Fruit fly (Drosophila melanogaster) whole organism, prepupa: ENCODE data around the gene CG1909.

ENCODE experiments used
- Blimp-1 ChIP-seq: fragments of 200-800 bp; sonication (Bioruptor generic); optimal IDR thresholded peaks from 3 replicates; lab custom pipeline; 2017; ENCODE audit warnings: missing biosample characterization, missing genetic modification characterization, mild to moderate bottlenecking, moderate library complexity, missing genetic modification reagents
- CG10631 ChIP-seq: fragments of 200-800 bp; sonication (Bioruptor generic); optimal IDR thresholded peaks from 2 replicates; lab custom pipeline; 2016; ENCODE audit warnings: missing biosample characterization, missing genetic modification characterization
- CG10669 ChIP-seq: fragments of 200-800 bp; sonication (Bioruptor generic); optimal IDR thresholded peaks from 3 replicates; lab custom pipeline; 2018; ENCODE audit warnings: missing biosample characterization, mild to moderate bottlenecking, missing genetic modification characterization, moderate library complexity
- CG11294 ChIP-seq: fragments of 200-800 bp; sonication (Bioruptor generic); IDR thresholded peaks from 2 replicates; pipeline ENCODE4 v1.3.6; 2022; ENCODE audit warnings: missing biosample characterization, missing genetic modification characterization
- CG11902 ChIP-seq: fragments of 200-800 bp; sonication (Bioruptor generic); optimal IDR thresholded peaks from 3 replicates; lab custom pipeline; 2016; ENCODE audit warnings: missing biosample characterization, missing genetic modification characterization
- CG15336 ChIP-seq: fragments of 200-800 bp; sonication (Bioruptor generic); IDR thresholded peaks from 2 replicates; pipeline ENCODE4 v1.3.6; 2022; ENCODE audit warnings: missing biosample characterization, missing genetic modification characterization
- CG1621 ChIP-seq: fragments of 200-800 bp; sonication (Bioruptor generic); optimal IDR thresholded peaks from 3 replicates; lab custom pipeline; 2018; ENCODE audit warnings: missing biosample characterization, mild to moderate bottlenecking, missing genetic modification characterization
- CG3032 ChIP-seq: fragments of 200-800 bp; optimal IDR thresholded peaks from 2 replicates; lab custom pipeline; 2019; ENCODE audit warnings: missing biosample characterization, mild to moderate bottlenecking, missing genetic modification characterization, moderate library complexity
- CG34406 ChIP-seq: fragments of 200-800 bp; sonication (Bioruptor generic); optimal IDR thresholded peaks from 3 replicates; lab custom pipeline; 2016; ENCODE audit warnings: missing biosample characterization, missing genetic modification characterization
- CG4318 ChIP-seq: fragments of 200-800 bp; sonication (Bioruptor generic); optimal IDR thresholded peaks from 3 replicates; lab custom pipeline; 2017; ENCODE audit warnings: missing biosample characterization, mild to moderate bottlenecking, missing genetic modification characterization
- CG6808 ChIP-seq: fragments of 200-800 bp; sonication (Bioruptor generic); optimal IDR thresholded peaks from 3 replicates; lab custom pipeline; 2017; ENCODE audit warnings: missing biosample characterization, missing genetic modification characterization, mild to moderate bottlenecking, moderate library complexity, missing genetic modification reagents
- CG6854 ChIP-seq: fragments of 200-800 bp; sonication (Bioruptor generic); optimal IDR thresholded peaks from 2 replicates; lab custom pipeline; 2017; ENCODE audit warnings: missing biosample characterization, mild to moderate bottlenecking, missing genetic modification characterization
- CG7368 ChIP-seq: fragments of 200-800 bp; sonication (Bioruptor generic); optimal IDR thresholded peaks from 3 replicates; lab custom pipeline; 2016; ENCODE audit warnings: missing biosample characterization, missing genetic modification characterization
- CG8119 ChIP-seq: fragments of 200-800 bp; sonication (Bioruptor generic); IDR thresholded peaks from 3 replicates; pipeline ENCODE4 v1.3.6; 2022; ENCODE audit warnings: missing biosample characterization, missing genetic modification characterization
- CG8632 ChIP-seq: fragments of 200-800 bp; sonication (Bioruptor generic); optimal IDR thresholded peaks from 3 replicates; lab custom pipeline; 2016; ENCODE audit warnings: missing biosample characterization, missing genetic modification characterization
- CG9139 ChIP-seq: fragments of 200-800 bp; sonication (Bioruptor generic); optimal IDR thresholded peaks from 3 replicates; lab custom pipeline; 2017; ENCODE audit warnings: missing biosample characterization, mild to moderate bottlenecking, missing genetic modification characterization
- Eip75B ChIP-seq: fragments of 200-800 bp; sonication (Bioruptor generic); optimal IDR thresholded peaks from 3 replicates; lab custom pipeline; 2016; ENCODE audit warnings: missing biosample characterization, missing genetic modification characterization
- Eip78C ChIP-seq: fragments of 200-800 bp; sonication (Bioruptor generic); peaks from one replicate; lab custom pipeline; 2016; ENCODE audit warnings: missing biosample characterization, missing genetic modification characterization
- Eip93F ChIP-seq: fragments of 200-800 bp; sonication (Bioruptor generic); optimal IDR thresholded peaks from 2 replicates; lab custom pipeline; 2016; ENCODE audit warnings: missing biosample characterization, mild to moderate bottlenecking, missing genetic modification characterization
- Ets21C ChIP-seq: fragments of 200-800 bp; sonication (Bioruptor generic); optimal IDR thresholded peaks from 3 replicates; lab custom pipeline; 2016; ENCODE audit warnings: missing biosample characterization, missing genetic modification characterization
- Gug ChIP-seq: fragments of 200-800 bp; sonication (Bioruptor generic); IDR thresholded peaks from 2 replicates; pipeline ENCODE4 v1.3.6; 2022; ENCODE audit warnings: missing biosample characterization, missing genetic modification characterization
- Hr38 ChIP-seq: sonication (Bioruptor generic); optimal IDR thresholded peaks from 2 replicates; lab custom pipeline; 2016; ENCODE audit warnings: missing biosample characterization, missing genetic modification characterization
- Hr4 ChIP-seq: fragments of 200-800 bp; sonication (Bioruptor generic); optimal IDR thresholded peaks from 3 replicates; lab custom pipeline; 2016; ENCODE audit warnings: missing biosample characterization, missing genetic modification characterization
- Lpt ChIP-seq: fragments of 200-800 bp; sonication (Bioruptor generic); optimal IDR thresholded peaks from 3 replicates; lab custom pipeline; 2016; ENCODE audit warnings: missing biosample characterization, missing genetic modification characterization
- Met ChIP-seq: fragments of 200-800 bp; sonication (Bioruptor generic); optimal IDR thresholded peaks from 3 replicates; lab custom pipeline; 2016; ENCODE audit warnings: missing biosample characterization, missing genetic modification characterization
- Smox ChIP-seq: fragments of 200-800 bp; sonication (Bioruptor generic); optimal IDR thresholded peaks from 3 replicates; lab custom pipeline; 2016; ENCODE audit warnings: missing biosample characterization, missing genetic modification characterization
- Sox14 ChIP-seq: fragments of 200-800 bp; sonication (Bioruptor generic); optimal IDR thresholded peaks from 3 replicates; lab custom pipeline; 2016; ENCODE audit warnings: missing biosample characterization, missing genetic modification characterization
- Sox15 ChIP-seq: fragments of 200-800 bp; sonication (Bioruptor generic); optimal IDR thresholded peaks from 3 replicates; lab custom pipeline; 2016; ENCODE audit warnings: missing biosample characterization, missing genetic modification characterization
- achi ChIP-seq: fragments of 200-800 bp; sonication (Bioruptor generic); optimal IDR thresholded peaks from 3 replicates; lab custom pipeline; 2016; ENCODE audit warnings: missing biosample characterization, missing genetic modification characterization
- acj6 ChIP-seq: fragments of 200-800 bp; sonication (Bioruptor generic); optimal IDR thresholded peaks from 3 replicates; lab custom pipeline; 2016; ENCODE audit warnings: missing biosample characterization, missing genetic modification characterization
- cyc ChIP-seq: fragments of 200-800 bp; sonication (Bioruptor generic); optimal IDR thresholded peaks from 3 replicates; lab custom pipeline; 2016; ENCODE audit warnings: missing biosample characterization, missing genetic modification characterization
- dac ChIP-seq: fragments of 200-800 bp; sonication (Bioruptor generic); optimal IDR thresholded peaks from 2 replicates; lab custom pipeline; 2017; ENCODE audit warnings: missing biosample characterization, mild to moderate bottlenecking, missing genetic modification characterization
- dsx ChIP-seq: fragments of 200-800 bp; optimal IDR thresholded peaks from 3 replicates; lab custom pipeline; 2019; ENCODE audit warnings: missing biosample characterization, mild to moderate bottlenecking, missing genetic modification characterization, moderate library complexity; ENCODE audit not compliant: poor library complexity, severe bottlenecking
- eg ChIP-seq: fragments of 200-800 bp; sonication (Bioruptor generic); IDR thresholded peaks from 3 replicates; pipeline ENCODE4 v1.3.6; 2022; ENCODE audit warnings: missing biosample characterization, missing genetic modification characterization
- esn ChIP-seq: fragments of 200-800 bp; sonication (Bioruptor generic); optimal IDR thresholded peaks from 2 replicates; lab custom pipeline; 2016; ENCODE audit warnings: missing biosample characterization, mild to moderate bottlenecking, missing genetic modification characterization, moderate library complexity
- fd59A ChIP-seq: fragments of 200-800 bp; sonication (Bioruptor generic); optimal IDR thresholded peaks from 2 replicates; lab custom pipeline; 2017; ENCODE audit warnings: missing biosample characterization, mild to moderate bottlenecking, missing genetic modification characterization, missing genetic modification reagents
- fd85E ChIP-seq: fragments of 200-800 bp; sonication (Bioruptor generic); optimal IDR thresholded peaks from 3 replicates; lab custom pipeline; 2016; ENCODE audit warnings: missing biosample characterization, missing genetic modification characterization
- fkh ChIP-seq: fragments of 200-800 bp; sonication (Bioruptor generic); optimal IDR thresholded peaks from 3 replicates; lab custom pipeline; 2017; ENCODE audit warnings: missing biosample characterization, mild to moderate bottlenecking, missing genetic modification characterization, moderate library complexity
- lz ChIP-seq: fragments of 200-800 bp; sonication (Bioruptor generic); optimal IDR thresholded peaks from 3 replicates; lab custom pipeline; 2016; ENCODE audit warnings: missing biosample characterization, missing genetic modification characterization
- net ChIP-seq: fragments of 200-800 bp; sonication (Bioruptor generic); optimal IDR thresholded peaks from 3 replicates; lab custom pipeline; 2016; ENCODE audit warnings: missing biosample characterization, missing genetic modification characterization
- pdm3 ChIP-seq: fragments of 200-800 bp; sonication (Bioruptor generic); optimal IDR thresholded peaks from 3 replicates; lab custom pipeline; 2016; ENCODE audit warnings: missing biosample characterization, missing genetic modification characterization
- salr ChIP-seq, 2 experiments: fragments of 200-800 bp; sonication (Bioruptor generic); optimal IDR thresholded peaks; 3 replicates each; lab custom pipeline; 2016 to 2018; ENCODE audit warnings: missing biosample characterization in 2 of 2, missing genetic modification characterization in 2 of 2, mild to moderate bottlenecking in 1 of 2
- spab ChIP-seq: fragments of 200-800 bp; sonication (Bioruptor generic); optimal IDR thresholded peaks from 2 replicates; lab custom pipeline; 2017; ENCODE audit warnings: missing biosample characterization, mild to moderate bottlenecking, missing genetic modification characterization, missing genetic modification reagents
- ss ChIP-seq, 2 experiments: fragments of 200-800 bp; sonication (Bioruptor generic); optimal IDR thresholded peaks; 2 replicates in 1 of 2; 3 replicates in 1 of 2; lab custom pipeline; 2017 to 2018; ENCODE audit warnings: mild to moderate bottlenecking in 2 of 2, missing biosample characterization in 2 of 2, missing genetic modification characterization in 2 of 2, moderate library complexity in 1 of 2
- svp ChIP-seq: fragments of 200-800 bp; sonication (Bioruptor generic); peaks from one replicate; lab custom pipeline; 2016; ENCODE audit warnings: missing biosample characterization, missing genetic modification characterization
- topi ChIP-seq: fragments of 200-800 bp; sonication (Bioruptor generic); optimal IDR thresholded peaks from 3 replicates; lab custom pipeline; 2016; ENCODE audit warnings: missing biosample characterization, missing genetic modification characterization
- vri ChIP-seq: fragments of 200-800 bp; sonication (Bioruptor generic); optimal IDR thresholded peaks from 3 replicates; lab custom pipeline; 2016; ENCODE audit warnings: missing biosample characterization, mild to moderate bottlenecking, missing genetic modification characterization

CG1909 gene

DNA sequence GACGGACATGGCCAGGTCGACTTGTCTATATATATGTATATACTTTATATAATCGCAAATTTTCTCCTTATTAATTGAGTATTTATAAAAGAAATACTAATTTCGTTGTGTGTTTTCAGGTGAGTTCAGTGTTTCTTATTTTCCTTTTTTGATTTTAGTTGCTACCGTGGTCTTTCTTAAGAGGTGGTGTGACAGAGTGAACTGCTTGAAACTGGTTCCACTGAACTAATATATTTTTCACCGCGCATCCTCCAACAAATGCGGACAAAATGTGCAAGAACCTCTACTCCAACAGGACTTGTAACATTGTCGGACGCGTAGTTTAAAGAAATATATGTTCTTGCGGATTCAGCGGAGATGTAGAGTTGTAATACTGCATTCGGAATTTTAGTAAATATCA lies at the start of gene CG1909:
Gene CG1909 (plus strand): TSS at position 273 of the 400 bp plus-strand sequence.
- TF ChIP-seq fd59A (GFP tag; lab: Kevin White, UChicago) (no peak), fkh (GFP tag; lab: Kevin White, UChicago) (no peak), Blimp-1 (no peak), CG11294 (GFP tag; lab: Robert Waterston, UW) (no peak), CG11902 (no peak), CG8632 (no peak), Lpt (GFP tag; lab: Kevin White, UChicago) (no peak), esn (GFP tag; lab: Kevin White, UChicago) (no peak), Hr4 (GFP tag; lab: Kevin White, UChicago) (no peak), spab (no peak), CG3032 (tag; lab: Kevin White, UChicago) (no peak), CG4318 (GFP tag; lab: Kevin White, UChicago) (no peak), CG8119 (GFP tag; lab: Robert Waterston, UW) (no peak), Sox15 (no peak)

DNA sequence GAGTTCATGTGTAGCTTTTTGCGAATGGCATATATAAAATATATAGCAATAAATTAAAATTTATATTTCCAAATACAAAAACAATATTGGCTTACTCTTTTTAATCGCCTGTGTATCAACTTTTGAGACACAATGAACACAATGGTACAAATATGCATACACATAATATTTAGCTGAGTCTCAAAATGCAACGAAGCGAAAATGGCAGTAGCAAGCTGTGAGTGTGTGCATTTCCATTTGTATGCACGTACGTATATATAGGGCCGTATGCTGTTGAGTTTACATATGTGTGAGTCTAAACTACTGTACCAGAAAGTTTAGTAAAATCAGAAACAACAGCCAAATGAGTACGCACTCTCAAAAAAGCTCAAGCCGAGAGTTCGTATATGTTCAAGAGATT lies 28.1 kb upstream of the CG1909 start:
- TF ChIP-seq Hr38 (GFP tag; lab: Kevin White, UChicago): no peak
- TF ChIP-seq CG10631 (GFP tag; lab: Kevin White, UChicago): no peak
- TF ChIP-seq CG6808 (GFP tag; lab: Kevin White, UChicago): no peak
- no peak for TF ChIP-seq CG10669 (GFP tag; lab: Kevin White, UChicago)
- no peak for TF ChIP-seq CG7368 (GFP tag; lab: Kevin White, UChicago)
- TF ChIP-seq CG8119 (GFP tag; lab: Robert Waterston, UW): no peak
- TF ChIP-seq Eip93F: no peak
- no peak for TF ChIP-seq CG8632
- no peak for TF ChIP-seq lz (GFP tag; lab: Kevin White, UChicago)
- no peak for TF ChIP-seq CG15336
- TF ChIP-seq CG34406 (GFP tag; lab: Kevin White, UChicago): no peak
- no peak for TF ChIP-seq cyc (GFP tag; lab: Kevin White, UChicago)
- TF ChIP-seq fkh (GFP tag; lab: Kevin White, UChicago): no peak
- no peak for TF ChIP-seq spab
- no peak for TF ChIP-seq achi (GFP tag; lab: Kevin White, UChicago)
- no peak for TF ChIP-seq Eip75B (GFP tag; lab: Kevin White, UChicago)
- TF ChIP-seq pdm3 (GFP tag; lab: Kevin White, UChicago): no peak
- TF ChIP-seq Blimp-1: no peak
- TF ChIP-seq Smox (GFP tag; lab: Kevin White, UChicago): no peak
- TF ChIP-seq CG9139 (GFP tag; lab: Kevin White, UChicago): no peak

DNA sequence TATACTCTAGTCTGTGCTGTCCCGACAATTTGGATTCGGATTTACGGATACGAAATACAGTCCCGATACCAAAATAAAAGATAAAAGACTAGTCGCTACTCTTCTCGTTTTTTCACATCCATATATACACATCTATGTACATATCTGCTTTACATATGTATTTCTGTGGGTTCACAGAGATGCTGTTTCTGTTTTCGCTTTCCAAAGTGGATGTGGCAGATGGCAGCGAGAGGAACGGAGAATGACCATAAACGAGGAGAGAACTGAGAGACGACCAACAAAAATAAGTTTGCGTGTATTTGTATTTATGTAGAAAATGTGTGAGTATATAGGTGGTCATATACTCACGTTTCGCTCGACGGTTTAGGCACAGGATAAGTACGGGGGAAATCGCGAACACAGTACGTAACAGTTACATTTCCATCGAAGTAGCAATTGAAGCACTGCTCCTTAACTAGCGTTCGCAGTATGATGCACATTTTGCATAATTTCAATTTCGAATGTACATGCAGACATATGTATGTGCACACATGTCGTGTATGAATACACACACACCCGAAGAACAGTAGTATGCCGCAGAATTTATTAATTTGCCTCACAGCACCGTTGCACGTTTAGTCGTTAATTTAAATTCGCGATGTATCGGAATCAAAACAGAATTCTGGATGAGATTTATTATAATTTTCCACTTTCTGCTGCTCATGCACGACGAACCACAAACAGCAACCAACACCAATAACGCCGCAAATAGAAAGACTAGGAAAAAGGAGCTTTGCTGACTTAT lies 25.6 kb upstream of the CG1909 start, which contains the start of gene Tdg:
Gene Tdg (minus strand): TSS at position 760 of the 784 bp plus-strand sequence.
- no peak for TF ChIP-seq CG8119 (GFP tag; lab: Robert Waterston, UW)
- no peak for TF ChIP-seq CG10631 (GFP tag; lab: Kevin White, UChicago)
- peak; percentile 74 for TF ChIP-seq Blimp-1
- TF ChIP-seq fd85E (GFP tag; lab: Kevin White, UChicago): no peak
- TF ChIP-seq Ets21C: no peak
- no peak for TF ChIP-seq pdm3 (GFP tag; lab: Kevin White, UChicago)
- no peak for TF ChIP-seq dac (GFP tag; lab: Kevin White, UChicago)
- no peak for TF ChIP-seq topi (GFP tag; lab: Kevin White, UChicago)
- no peak for TF ChIP-seq svp (GFP tag; lab: Kevin White, UChicago)
- TF ChIP-seq spab: no peak
- TF ChIP-seq eg (GFP tag; lab: Robert Waterston, UW): no peak
- no peak for TF ChIP-seq CG6854 (GFP tag; lab: Kevin White, UChicago)
- TF ChIP-seq achi (GFP tag; lab: Kevin White, UChicago): no peak
- TF ChIP-seq Eip78C (GFP tag; lab: Kevin White, UChicago): peak; percentile 75
- no peak for TF ChIP-seq Lpt (GFP tag; lab: Kevin White, UChicago)
- TF ChIP-seq salr (GFP tag; optimal IDR thresholded peaks at IDR 0.05; lab: Kevin White, UChicago): no peak
- TF ChIP-seq Met (GFP tag; lab: Kevin White, UChicago): peak; percentile 10
- TF ChIP-seq ss (GFP tag; optimal IDR thresholded peaks at IDR 0.05; lab: Kevin White, UChicago): no peak
- TF ChIP-seq vri (GFP tag; lab: Kevin White, UChicago): no peak
- no peak for TF ChIP-seq acj6 (GFP tag; lab: Kevin White, UChicago)
- TF ChIP-seq net (GFP tag; lab: Kevin White, UChicago): no peak
- TF ChIP-seq CG10669 (GFP tag; lab: Kevin White, UChicago): no peak
- TF ChIP-seq CG1621 (tag; lab: Kevin White, UChicago): no peak
- no peak for TF ChIP-seq CG7368 (GFP tag; lab: Kevin White, UChicago)
- peak; percentile 18 for TF ChIP-seq dsx (GFP tag; lab: Kevin White, UChicago)
- no peak for TF ChIP-seq Gug (GFP tag; lab: Robert Waterston, UW)
- no peak for TF ChIP-seq Sox14 (GFP tag; lab: Kevin White, UChicago)
